Worm (Caenorhabditis elegans): ENCODE results near the gene R10E9.2.

R10E9.2 gene

ce11 chrIII:3978438-3978837 lies 14.3 kb upstream of the R10E9.2 start:
- TF ChIP-seq gmeb-1 (tag; optimal IDR thresholded peaks at IDR 0.05) (no peak), alr-1 (tag; optimal IDR thresholded peaks at IDR 0.05) (no peak), crh-2 (tag; optimal IDR thresholded peaks at IDR 0.05) (peak; percentile 37), lin-13 (GFP tag; optimal IDR thresholded peaks at IDR 0.05) (no peak), mdl-1 (tag; optimal IDR thresholded peaks at IDR 0.05) (no peak), lin-11 (tag; optimal IDR thresholded peaks at IDR 0.05) (no peak), fos-1 (tag; optimal IDR thresholded peaks at IDR 0.05) (peak; percentile 8), ama-1 (optimal IDR thresholded peaks at IDR 0.05) (no peak), elt-3 (tag; optimal IDR thresholded peaks at IDR 0.05) (no peak), skn-1 (tag; optimal IDR thresholded peaks at IDR 0.05) (no peak), ztf-11 (tag; optimal IDR thresholded peaks at IDR 0.05) (no peak), mab-5 (tag; optimal IDR thresholded peaks at IDR 0.05) (no peak), F13H6.1 (tag; optimal IDR thresholded peaks at IDR 0.05) (no peak), nhr-129 (tag; optimal IDR thresholded peaks at IDR 0.05) (no peak), unc-55 (GFP tag; optimal IDR thresholded peaks at IDR 0.05) (peak; percentile 9), unc-39 (tag; optimal IDR thresholded peaks at IDR 0.05) (no peak), ztf-4 (tag; optimal IDR thresholded peaks at IDR 0.05) (no peak), nhr-11 (tag; optimal IDR thresholded peaks at IDR 0.05) (no peak), egl-27 (tag; optimal IDR thresholded peaks at IDR 0.05) (no peak), nhr-25 (tag; optimal IDR thresholded peaks at IDR 0.05) (peak; percentile 38)

ce11 chrIII:3976992-3977391 lies 12.9 kb upstream of the R10E9.2 start:
- TF ChIP-seq ama-1 (optimal IDR thresholded peaks at IDR 0.05), result no peak
- TF ChIP-seq lin-39 (tag; optimal IDR thresholded peaks at IDR 0.05), result no peak
- no peak for TF ChIP-seq nhr-129 (tag; optimal IDR thresholded peaks at IDR 0.05)
- no peak for TF ChIP-seq R02D3.7 (tag; optimal IDR thresholded peaks at IDR 0.05)
- no peak for TF ChIP-seq Y55F3AM.14 (GFP tag; optimal IDR thresholded peaks at IDR 0.05)
- TF ChIP-seq lin-13 (GFP tag; optimal IDR thresholded peaks at IDR 0.05), result no peak
- no peak for TF ChIP-seq mbf-1 (tag; optimal IDR thresholded peaks at IDR 0.05)
- no peak for TF ChIP-seq unc-62 (GFP tag; optimal IDR thresholded peaks at IDR 0.05)
- no peak for TF ChIP-seq peb-1 (tag; optimal IDR thresholded peaks at IDR 0.05)
- TF ChIP-seq zag-1 (tag; optimal IDR thresholded peaks at IDR 0.05), result no peak
- no peak for TF ChIP-seq aly-2 (tag; optimal IDR thresholded peaks at IDR 0.05)
- TF ChIP-seq mab-5 (tag; optimal IDR thresholded peaks at IDR 0.05), result no peak
- no peak for TF ChIP-seq C34F6.9 (tag; optimal IDR thresholded peaks at IDR 0.05)
- no peak for TF ChIP-seq sma-3 (GFP tag; optimal IDR thresholded peaks at IDR 0.05)
- no peak for TF ChIP-seq elt-1 (tag; optimal IDR thresholded peaks at IDR 0.05)
- TF ChIP-seq nhr-25 (tag; optimal IDR thresholded peaks at IDR 0.05), result no peak

DNA sequence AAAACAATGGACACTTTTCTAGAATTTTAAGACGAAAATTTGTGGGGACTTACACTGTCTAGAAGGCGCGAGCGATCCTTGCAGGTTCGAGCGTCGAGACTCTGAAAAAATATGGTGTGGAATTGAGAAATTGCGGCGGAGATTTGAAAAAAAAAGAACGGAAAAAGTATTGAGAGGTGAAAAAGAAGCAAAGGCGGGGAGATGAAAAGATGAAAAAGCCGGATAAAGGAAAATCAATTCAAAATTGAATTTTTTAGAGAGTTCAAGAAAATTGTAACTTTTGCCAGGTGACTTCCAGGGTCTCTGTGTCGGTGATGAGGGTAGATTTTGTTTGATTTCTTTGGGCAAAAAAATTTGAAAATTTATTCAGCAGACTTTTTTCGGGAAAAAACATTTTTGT lies 12.2 kb upstream of the R10E9.2 start, which contains the start of gene msi-1:
TSS of gene msi-1 (minus strand) at position 101 of the 400 bp plus-strand sequence.
- no peak for TF ChIP-seq nhr-6 (tag; optimal IDR thresholded peaks at IDR 0.05)
- TF ChIP-seq sem-4 (tag; optimal IDR thresholded peaks at IDR 0.05), result no peak
- no peak for TF ChIP-seq crh-2 (tag; optimal IDR thresholded peaks at IDR 0.05)
- TF ChIP-seq nhr-12 (tag; optimal IDR thresholded peaks at IDR 0.05), result no peak
- no peak for TF ChIP-seq ztf-11 (tag; optimal IDR thresholded peaks at IDR 0.05)
- TF ChIP-seq nhr-11 (tag; optimal IDR thresholded peaks at IDR 0.05), result no peak
- TF ChIP-seq ceh-16 (tag; optimal IDR thresholded peaks at IDR 0.05), result no peak
- TF ChIP-seq elt-1 (tag; optimal IDR thresholded peaks at IDR 0.05), result no peak
- no peak for TF ChIP-seq lin-11 (tag; optimal IDR thresholded peaks at IDR 0.05)
- TF ChIP-seq sma-3 (GFP tag; optimal IDR thresholded peaks at IDR 0.05), result no peak
- TF ChIP-seq fos-1 (tag; optimal IDR thresholded peaks at IDR 0.05), result no peak
- no peak for TF ChIP-seq aly-2 (tag; optimal IDR thresholded peaks at IDR 0.05)
- TF ChIP-seq lsy-2 (tag; optimal IDR thresholded peaks at IDR 0.05), result no peak
- no peak for TF ChIP-seq nhr-21 (tag; optimal IDR thresholded peaks at IDR 0.05)

ce11 chrIII:3975008-3975407 lies 10.9 kb upstream of the R10E9.2 start:
- TF ChIP-seq nhr-23 (tag; optimal IDR thresholded peaks at IDR 0.05) (no peak), ceh-82 (tag; optimal IDR thresholded peaks at IDR 0.05) (no peak), fos-1 (tag; optimal IDR thresholded peaks at IDR 0.05) (no peak), nhr-25 (tag; optimal IDR thresholded peaks at IDR 0.05) (no peak), aly-2 (tag; optimal IDR thresholded peaks at IDR 0.05) (no peak), mdl-1 (tag; optimal IDR thresholded peaks at IDR 0.05) (no peak), nhr-129 (tag; optimal IDR thresholded peaks at IDR 0.05) (no peak), mbf-1 (tag; optimal IDR thresholded peaks at IDR 0.05) (no peak), nhr-10 (tag; optimal IDR thresholded peaks at IDR 0.05) (no peak), mab-5 (tag; optimal IDR thresholded peaks at IDR 0.05) (no peak)

Measured in whole organism, L2 larva.